Worm (Caenorhabditis elegans): ENCODE measurements around the gene myrf-2.

The myrf-2 gene

ce11 chrX:10174683-10175082 lies 19.5 kb downstream of the myrf-2 start, which contains the start of gene C07A4.3:
TSS of gene C07A4.3 (plus strand) at chrX:10174983.
- TF ChIP-seq W03F9.2 (tag; optimal IDR thresholded peaks at IDR 0.05) = no peak
- TF ChIP-seq dao-5 (tag; optimal IDR thresholded peaks at IDR 0.05) = no peak
- no peak for TF ChIP-seq him-1 (tag; optimal IDR thresholded peaks at IDR 0.05)

ce11 chrX:10172004-10172584 lies 22.1 kb downstream of the myrf-2 start, which contains the start of gene C07A4.2:
TSS of gene C07A4.2 (plus strand) at chrX:10172198.
- TF ChIP-seq dao-5 (tag; optimal IDR thresholded peaks at IDR 0.05) (no peak), him-1 (tag; optimal IDR thresholded peaks at IDR 0.05) (no peak), W03F9.2 (tag; optimal IDR thresholded peaks at IDR 0.05) (no peak)

- TF ChIP-seq dao-5 (tag; optimal IDR thresholded peaks at IDR 0.05) = no peak
These were observed 23.6 kb downstream of the myrf-2 start for ce11 chrX:10170598-10170997.

- TF ChIP-seq him-1 (tag; optimal IDR thresholded peaks at IDR 0.05) (no peak), dao-5 (tag; optimal IDR thresholded peaks at IDR 0.05) (no peak), W03F9.2 (tag; optimal IDR thresholded peaks at IDR 0.05) (no peak)
These were observed 25.6 kb downstream of the myrf-2 start for ce11 chrX:10168534-10168933.

- TF ChIP-seq him-1 (tag; optimal IDR thresholded peaks at IDR 0.05) = no peak
These were observed 27.2 kb downstream of the myrf-2 start, which contains the start of gene rnp-9 for ce11 chrX:10167005-10167404. TSS of gene rnp-9 (plus strand) at chrX:10167305.

- TF ChIP-seq dao-5 (tag; optimal IDR thresholded peaks at IDR 0.05) = no peak
- no peak for TF ChIP-seq him-1 (tag; optimal IDR thresholded peaks at IDR 0.05)
- no peak for TF ChIP-seq W03F9.2 (tag; optimal IDR thresholded peaks at IDR 0.05)
These were observed 31.0 kb downstream of the myrf-2 start for ce11 chrX:10163212-10163611.

ce11 chrX:10162476-10162875 lies 31.7 kb downstream of the myrf-2 start:
- TF ChIP-seq him-1 (tag; optimal IDR thresholded peaks at IDR 0.05) = no peak

ce11 chrX:10160097-10160677 lies 34.0 kb downstream of the myrf-2 start, which contains the start of gene F09B9.4:
TSS of gene F09B9.4 (plus strand) at chrX:10160627.
- no peak for TF ChIP-seq W03F9.2 (tag; optimal IDR thresholded peaks at IDR 0.05)

ce11 chrX:10158716-10159115 lies 35.5 kb downstream of the myrf-2 start, which contains the start of gene erd-2.1:
TSS of gene erd-2.1 (minus strand) at chrX:10158829.
- TF ChIP-seq dao-5 (tag; optimal IDR thresholded peaks at IDR 0.05) (no peak), W03F9.2 (tag; optimal IDR thresholded peaks at IDR 0.05) (no peak), him-1 (tag; optimal IDR thresholded peaks at IDR 0.05) (peak; percentile 69)

- no peak for TF ChIP-seq W03F9.2 (tag; optimal IDR thresholded peaks at IDR 0.05)
- TF ChIP-seq him-1 (tag; optimal IDR thresholded peaks at IDR 0.05) = no peak
- no peak for TF ChIP-seq dao-5 (tag; optimal IDR thresholded peaks at IDR 0.05)
These were observed 39.0 kb downstream of the myrf-2 start for ce11 chrX:10155127-10155526.

- TF ChIP-seq W03F9.2 (tag; optimal IDR thresholded peaks at IDR 0.05) (no peak), him-1 (tag; optimal IDR thresholded peaks at IDR 0.05) (peak; percentile 10)
These were observed 39.7 kb downstream of the myrf-2 start, which contains the start of gene F09B9.5 for ce11 chrX:10154317-10154942. TSS of gene F09B9.5 (plus strand) at chrX:10154817.

ce11 chrX:10150918-10151317 lies 43.3 kb downstream of the myrf-2 start:
- no peak for TF ChIP-seq W03F9.2 (tag; optimal IDR thresholded peaks at IDR 0.05)
- no peak for TF ChIP-seq him-1 (tag; optimal IDR thresholded peaks at IDR 0.05)
- TF ChIP-seq dao-5 (tag; optimal IDR thresholded peaks at IDR 0.05) = no peak

- TF ChIP-seq him-1 (tag; optimal IDR thresholded peaks at IDR 0.05) (no peak), W03F9.2 (tag; optimal IDR thresholded peaks at IDR 0.05) (peak; percentile 18), dao-5 (tag; optimal IDR thresholded peaks at IDR 0.05) (no peak)
These were observed 45.8 kb downstream of the myrf-2 start for ce11 chrX:10148235-10148872.

ce11 chrX:10147236-10147635 lies 46.9 kb downstream of the myrf-2 start:
- no peak for TF ChIP-seq him-1 (tag; optimal IDR thresholded peaks at IDR 0.05)
- TF ChIP-seq W03F9.2 (tag; optimal IDR thresholded peaks at IDR 0.05) = no peak
- no peak for TF ChIP-seq dao-5 (tag; optimal IDR thresholded peaks at IDR 0.05)
